Worm (Caenorhabditis elegans) whole organism, L3 larva: ENCODE data around the gene T10D4.14.

Experiments
- ama-1 ChIP-seq: fragments of 150-350 bp; optimal IDR thresholded peaks from 2 replicates; lab custom pipeline; 2018
- ceh-82 ChIP-seq: fragments of 150-350 bp; optimal IDR thresholded peaks from 2 replicates; lab custom pipeline; 2014; ENCODE audit warnings: missing biosample characterization, missing genetic modification characterization
- ceh-9 ChIP-seq: sonication (generic microtip); optimal IDR thresholded peaks from 2 replicates; lab custom pipeline; 2018; ENCODE audit warnings: missing biosample characterization, missing genetic modification characterization
- fos-1 ChIP-seq: fragments of 150-350 bp; optimal IDR thresholded peaks from 2 replicates; lab custom pipeline; 2014; ENCODE audit warnings: missing biosample characterization, missing genetic modification characterization
- lin-39 ChIP-seq: fragments of 150-350 bp; optimal IDR thresholded peaks from 2 replicates; lab custom pipeline; 2018; ENCODE audit warnings: missing biosample characterization, missing genetic modification reagents, missing genetic modification characterization
- nfya-1 ChIP-seq: sonication (generic microtip); optimal IDR thresholded peaks from 2 replicates; lab custom pipeline; 2017; ENCODE audit warnings: missing genetic modification characterization, mild to moderate bottlenecking, missing compliant biosample characterization, antibody characterized with exemption, moderate library complexity; ENCODE audit not compliant: insufficient read depth
- nhr-12 ChIP-seq: fragments of 150-350 bp; optimal IDR thresholded peaks from 2 replicates; lab custom pipeline; 2014; ENCODE audit warnings: missing biosample characterization, missing genetic modification characterization

ce11 chrII:3102018-3102417 is 49.5 kb downstream of the T10D4.14 start, which contains the start of gene clec-121:
- no peak for TF ChIP-seq ceh-82
- no peak for TF ChIP-seq lin-39
- TF ChIP-seq ceh-9 (tag; lab: Kevin White, UChicago), result no peak
- TF ChIP-seq nhr-12, result no peak
- no peak for TF ChIP-seq fos-1 (tag; lab: Kevin White, UChicago)
- TF ChIP-seq ama-1 (lab: Kevin White, UChicago), result no peak
- no peak for TF ChIP-seq nfya-1 (tag; lab: Kevin White, UChicago)
